Fruit fly (Drosophila melanogaster): ENCODE results near the gene ninaA.

Gene ninaA

dm6 chr2L:846167-846868 lies 30.8 kb upstream of the ninaA start (continued):
- no peak for TF ChIP-seq CG3995 (GFP tag; optimal IDR thresholded peaks at IDR 0.05)
- TF ChIP-seq fu2 (GFP tag; optimal IDR thresholded peaks at IDR 0.05): peak; percentile 25
- TF ChIP-seq Nf-YA (GFP tag; IDR thresholded peaks at IDR 0.05): no peak
- TF ChIP-seq peb (GFP tag; IDR thresholded peaks at IDR 0.05): no peak
- no peak for TF ChIP-seq ftz-f1 (GFP tag; optimal IDR thresholded peaks at IDR 0.05)
- peak; percentile 66 for TF ChIP-seq pb (GFP tag; optimal IDR thresholded peaks at IDR 0.05)
- TF ChIP-seq CG6813 (GFP tag; optimal IDR thresholded peaks at IDR 0.05): peak; percentile 41
- peak; percentile 37 for TF ChIP-seq maf-S (GFP tag; optimal IDR thresholded peaks at IDR 0.05)
- TF ChIP-seq Awh (GFP tag; IDR thresholded peaks at IDR 0.05): 0 out of 2 replicates have a peak, but pooled peaks have one; percentile 47
- no peak for TF ChIP-seq gcm (GFP tag; optimal IDR thresholded peaks at IDR 0.05)
- no peak for TF ChIP-seq CG15514 (GFP tag; optimal IDR thresholded peaks at IDR 0.05)
- peak; percentile 17 for TF ChIP-seq Dip3 (GFP tag; optimal IDR thresholded peaks at IDR 0.05)
- no peak for TF ChIP-seq eve (GFP tag; optimal IDR thresholded peaks at IDR 0.05)
- TF ChIP-seq CG6683 (GFP tag; optimal IDR thresholded peaks at IDR 0.05): no peak
- no peak for TF ChIP-seq pan (optimal IDR thresholded peaks at IDR 0.05)
- peak in 1 of 2 experiments; percentile 70 for TF ChIP-seq pan (GFP tag; optimal IDR thresholded peaks at IDR 0.05 in 1 of 2, IDR thresholded peaks at IDR 0.05 in 1 of 2)
- TF ChIP-seq CG18619 (GFP tag; optimal IDR thresholded peaks at IDR 0.05): peak; percentile 50
- TF ChIP-seq CG1832 (GFP tag; optimal IDR thresholded peaks at IDR 0.05): no peak
- TF ChIP-seq H15 (GFP tag; IDR thresholded peaks at IDR 0.05): 0 out of 3 replicates have a peak, but pooled peaks have one; percentile 51
- TF ChIP-seq Rx (GFP tag; IDR thresholded peaks at IDR 0.05): 0 out of 2 replicates have a peak, but pooled peaks have one; percentile 24
- no peak for TF ChIP-seq dati (GFP tag; IDR thresholded peaks at IDR 0.05)
- TF ChIP-seq ara (GFP tag; IDR thresholded peaks at IDR 0.05): no peak
- 0 out of 3 replicates have a peak, but pooled peaks have one; percentile 5 for TF ChIP-seq zfh1 (GFP tag; IDR thresholded peaks at IDR 0.05)
- TF ChIP-seq CG17802 (tag; optimal IDR thresholded peaks at IDR 0.05): peak; percentile 34
- TF ChIP-seq CG32767 (GFP tag; IDR thresholded peaks at IDR 0.05): 0 out of 2 replicates have a peak, but pooled peaks have one; percentile 26
- TF ChIP-seq stc (GFP tag; IDR thresholded peaks at IDR 0.05): no peak
- TF ChIP-seq GATAe (GFP tag; conservative IDR thresholded peaks at IDR 0.05): no peak
- peak; percentile 54 for TF ChIP-seq CG2120 (GFP tag; optimal IDR thresholded peaks at IDR 0.05)
- TF ChIP-seq CG1603 (tag; optimal IDR thresholded peaks at IDR 0.05): peak; percentile 87
- TF ChIP-seq CG12659 (GFP tag; optimal IDR thresholded peaks at IDR 0.05): peak; percentile 26
- 0 out of 3 replicates have a peak, but pooled peaks have one; percentile 21 for TF ChIP-seq ken (GFP tag; IDR thresholded peaks at IDR 0.05)
- no peak for TF ChIP-seq Fer2 (tag; optimal IDR thresholded peaks at IDR 0.05)
- TF ChIP-seq btn (GFP tag; optimal IDR thresholded peaks at IDR 0.05): peak; percentile 48
- peak; percentile 44 for TF ChIP-seq CG14710 (tag; optimal IDR thresholded peaks at IDR 0.05)
- TF ChIP-seq ranshi (GFP tag; IDR thresholded peaks at IDR 0.05): no peak
- TF ChIP-seq HHEX (GFP tag; optimal IDR thresholded peaks at IDR 0.05): peak; percentile 40
- TF ChIP-seq kah (GFP tag; optimal IDR thresholded peaks at IDR 0.05): no peak
- peak; percentile 71 for TF ChIP-seq unpg (GFP tag; optimal IDR thresholded peaks at IDR 0.05)
- TF ChIP-seq gfzf (GFP tag; optimal IDR thresholded peaks at IDR 0.05): no peak
- peak; percentile 22 for TF ChIP-seq CG6654 (GFP tag; optimal IDR thresholded peaks at IDR 0.05)
- no peak for TF ChIP-seq Neu2 (GFP tag; optimal IDR thresholded peaks at IDR 0.05; ENCODE audit: borderline replicate concordance)
- TF ChIP-seq CG32772 (GFP tag; IDR thresholded peaks at IDR 0.05): peak; percentile 19; the same call in 1 of the 2 replicates
- TF ChIP-seq CG11093 (GFP tag; IDR thresholded peaks at IDR 0.05): peak; percentile 63; the same call in 2 of the 3 replicates
- TF ChIP-seq CG17328 (GFP tag; IDR thresholded peaks at IDR 0.05): peak; percentile 59; the same call in 1 of the 2 replicates
- peak; percentile 40; the same call in 1 of the 2 replicates for TF ChIP-seq CG6272 (GFP tag; IDR thresholded peaks at IDR 0.05)
- peak; percentile 69 for TF ChIP-seq Ssrp (tag; optimal IDR thresholded peaks at IDR 0.05)
- no peak; the same call in 1 of the 2 replicates for TF ChIP-seq slbo (GFP tag; IDR thresholded peaks at IDR 0.05)
- TF ChIP-seq shn (GFP tag; optimal IDR thresholded peaks at IDR 0.05): peak; percentile 53
- TF ChIP-seq CG6765 (GFP tag; optimal IDR thresholded peaks at IDR 0.05): no peak

All from whole organism, embryonic.